Fruit fly (Drosophila melanogaster): ENCODE data around the gene p38a.

The p38a gene

dm6 chr3R:24163556-24164022 is 11.5 kb upstream of the p38a start, which contains the start of gene Apc2 (continued):
- TF ChIP-seq CG3995 (GFP tag; optimal IDR thresholded peaks at IDR 0.05), result peak; percentile 60
- no peak for TF ChIP-seq Dad (GFP tag; optimal IDR thresholded peaks at IDR 0.05)
- peak; percentile 25 for TF ChIP-seq CG4854 (GFP tag; optimal IDR thresholded peaks at IDR 0.05)
- no peak for TF ChIP-seq CG7745 (tag; optimal IDR thresholded peaks at IDR 0.05)
- TF ChIP-seq CG18262 (tag; optimal IDR thresholded peaks at IDR 0.05), result peak; percentile 75
- TF ChIP-seq CG3281 (GFP tag; optimal IDR thresholded peaks at IDR 0.05), result peak; percentile 55
- TF ChIP-seq chif (GFP tag; optimal IDR thresholded peaks at IDR 0.05), result peak in 1 of 2 experiments; percentile 25
- TF ChIP-seq Rx (GFP tag; IDR thresholded peaks at IDR 0.05), result peak; percentile 58
- TF ChIP-seq CG14710 (tag; optimal IDR thresholded peaks at IDR 0.05), result peak; percentile 80
- TF ChIP-seq row (GFP tag; IDR thresholded peaks at IDR 0.05), result peak; percentile 93
- peak; percentile 42 for TF ChIP-seq CG5245 (GFP tag; optimal IDR thresholded peaks at IDR 0.05)
- no peak for TF ChIP-seq rib (GFP tag; IDR thresholded peaks at IDR 0.05)
- TF ChIP-seq en (GFP tag; optimal IDR thresholded peaks at IDR 0.05), result no peak
- peak; percentile 66 for TF ChIP-seq Sry-δ (GFP tag; optimal IDR thresholded peaks at IDR 0.05)
- TF ChIP-seq cg (GFP tag; optimal IDR thresholded peaks at IDR 0.05), result no peak
- no peak for TF ChIP-seq jing (GFP tag; optimal IDR thresholded peaks at IDR 0.05)
- no peak for TF ChIP-seq CTCF (GFP tag; optimal IDR thresholded peaks at IDR 0.05)
- TF ChIP-seq Aef1 (GFP tag; IDR thresholded peaks at IDR 0.05), result peak; percentile 48
- TF ChIP-seq pzg (GFP tag; optimal IDR thresholded peaks at IDR 0.05), result peak; percentile 21
- peak; percentile 51; the same call in 1 of the 2 replicates for TF ChIP-seq NFAT (GFP tag; IDR thresholded peaks at IDR 0.05)
- no peak for TF ChIP-seq Oaz (GFP tag; IDR thresholded peaks at IDR 0.05)
- TF ChIP-seq wdn (GFP tag; IDR thresholded peaks at IDR 0.05), result no peak
- peak; percentile 18 for TF ChIP-seq Six4 (GFP tag; optimal IDR thresholded peaks at IDR 0.05)
- TF ChIP-seq grau (tag; optimal IDR thresholded peaks at IDR 0.05), result peak; percentile 71
- TF ChIP-seq CG1832 (GFP tag; optimal IDR thresholded peaks at IDR 0.05), result no peak
- TF ChIP-seq CG3838 (GFP tag; optimal IDR thresholded peaks at IDR 0.05), result peak; percentile 25
- no peak for TF ChIP-seq CG1603 (tag; optimal IDR thresholded peaks at IDR 0.05)
- TF ChIP-seq Mes4 (GFP tag; optimal IDR thresholded peaks at IDR 0.05), result no peak
- peak; percentile 47 for TF ChIP-seq YL-1 (GFP tag; optimal IDR thresholded peaks at IDR 0.05)
- no peak for TF ChIP-seq CG10431 (GFP tag; optimal IDR thresholded peaks at IDR 0.05)
- TF ChIP-seq CG31441 (GFP tag; IDR thresholded peaks at IDR 0.05), result peak; percentile 70
- peak; percentile 0 for TF ChIP-seq CG18011 (GFP tag; optimal IDR thresholded peaks at IDR 0.05)
- no peak for TF ChIP-seq gfzf (GFP tag; optimal IDR thresholded peaks at IDR 0.05)
- no peak for TF ChIP-seq CG1792 (GFP tag; optimal IDR thresholded peaks at IDR 0.05)
- TF ChIP-seq sim (GFP tag; IDR thresholded peaks at IDR 0.05), result no peak
- peak; percentile 41 for TF ChIP-seq gsb-n (tag; optimal IDR thresholded peaks at IDR 0.05)
- peak; percentile 82 for TF ChIP-seq slbo (GFP tag; IDR thresholded peaks at IDR 0.05)
- TF ChIP-seq tna (GFP tag; IDR thresholded peaks at IDR 0.05; ENCODE audit: partially characterized antibody), result no peak
- TF ChIP-seq CG15601 (tag; optimal IDR thresholded peaks at IDR 0.05), result peak; percentile 47
- peak; percentile 18 for TF ChIP-seq CG16815 (GFP tag; optimal IDR thresholded peaks at IDR 0.05)
- TF ChIP-seq dpn (GFP tag; optimal IDR thresholded peaks at IDR 0.05), result peak; percentile 34 to 61
- peak; percentile 56 for TF ChIP-seq NfI (GFP tag; optimal IDR thresholded peaks at IDR 0.05)
- TF ChIP-seq stc (GFP tag; IDR thresholded peaks at IDR 0.05), result peak; percentile 59; the same call in 1 of the 2 replicates
- no peak; the same call in 1 of the 2 replicates for TF ChIP-seq sob (GFP tag; IDR thresholded peaks at IDR 0.05)
- peak; percentile 73 for TF ChIP-seq CG10462 (GFP tag; optimal IDR thresholded peaks at IDR 0.05)
- TF ChIP-seq Opbp (GFP tag; IDR thresholded peaks at IDR 0.05; ENCODE audit: partially characterized antibody), result no peak
- peak; percentile 23 for TF ChIP-seq Spps (tag; optimal IDR thresholded peaks at IDR 0.05)
- peak in 1 of 3 experiments; percentile 68 for TF ChIP-seq lola (GFP tag; optimal IDR thresholded peaks at IDR 0.05)
- no peak for TF ChIP-seq CG11695 (GFP tag; IDR thresholded peaks at IDR 0.05)
- no peak for TF ChIP-seq toy (GFP tag; IDR thresholded peaks at IDR 0.05)
- TF ChIP-seq CG12744 (GFP tag; optimal IDR thresholded peaks at IDR 0.05), result no peak
- no peak for TF ChIP-seq trh (GFP tag; optimal IDR thresholded peaks at IDR 0.05)
